Fruit fly (Drosophila melanogaster) Kc167 (cell line): ENCODE measurements around the gene PGRP-LD.

Source experiments
- h ChIP-seq: fragments of >200 bp; optimal IDR thresholded peaks from 3 replicates; lab custom pipeline; 2018; ENCODE audit warnings: missing external identifiers
- ttk ChIP-seq: sonication (Bioruptor generic); optimal IDR thresholded peaks from 2 replicates; lab custom pipeline; 2017; ENCODE audit warnings: missing external identifiers

- TF ChIP-seq ttk (lab: Kevin White, UChicago) = no peak
- no peak for TF ChIP-seq h (lab: Kevin White, UChicago)
These were observed 52.0 kb downstream of the PGRP-LD start for dm6 chr3L:5831890-5832289.
